Worm (Caenorhabditis elegans): ENCODE data around the gene srbc-68.
"Not testable (repeated sequence)": the region's sequence is repeated elsewhere in the genome, so short reads cannot be mapped to it uniquely, and the experiment has no call there.

The srbc-68 gene

DNA sequence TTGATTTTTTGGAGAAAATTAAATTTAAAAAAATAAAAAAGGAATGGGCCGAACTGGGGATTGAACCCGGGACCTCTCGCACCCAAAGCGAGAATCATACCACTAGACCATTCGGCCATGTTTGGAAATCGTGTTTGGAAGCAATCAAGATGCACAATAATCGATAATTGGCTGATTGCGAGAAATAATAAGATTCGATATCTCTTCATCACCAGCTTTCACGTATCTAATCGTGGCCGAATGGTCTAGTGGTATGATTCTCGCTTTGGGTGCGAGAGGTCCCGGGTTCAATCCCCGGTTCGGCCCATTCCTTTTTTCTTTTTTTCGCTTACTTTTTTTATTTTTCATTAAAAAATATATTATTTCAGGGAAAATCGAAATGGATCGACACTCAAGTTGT is 35.7 kb upstream of the srbc-68 start:
- no peak for TF ChIP-seq ref-1 (GFP tag; conservative IDR thresholded peaks at IDR 0.05)
- TF ChIP-seq T22C8.4 (GFP tag; IDR thresholded peaks at IDR 0.05): peak; percentile 45

- TF ChIP-seq flt-1 (GFP tag; IDR thresholded peaks at IDR 0.05): no peak
- no peak for TF ChIP-seq klf-2 (GFP tag; conservative IDR thresholded peaks at IDR 0.05)
- no peak for TF ChIP-seq T22C8.4 (GFP tag; IDR thresholded peaks at IDR 0.05)
- TF ChIP-seq ztf-29 (GFP tag; IDR thresholded peaks at IDR 0.05): no peak
- no peak for TF ChIP-seq tab-1 (GFP tag; IDR thresholded peaks at IDR 0.05)
- TF ChIP-seq med-1 (GFP tag; optimal IDR thresholded peaks at IDR 0.05; ENCODE audit: insufficient read depth): no peak
- no peak for TF ChIP-seq ztf-23 (GFP tag; IDR thresholded peaks at IDR 0.05)
- TF ChIP-seq cog-1 (tag; optimal IDR thresholded peaks at IDR 0.05): no peak
Observed at ce11 chrV:3581643-3582042, 35.2 kb upstream of the srbc-68 start.

- TF ChIP-seq T22C8.4 (GFP tag; IDR thresholded peaks at IDR 0.05): no peak
Observed at ce11 chrV:3581034-3581433, 34.6 kb upstream of the srbc-68 start.

ce11 chrV:3580385-3580784 is 34.0 kb upstream of the srbc-68 start:
- TF ChIP-seq ref-1 (GFP tag; conservative IDR thresholded peaks at IDR 0.05) (no peak), flt-1 (GFP tag; IDR thresholded peaks at IDR 0.05) (no peak), ztf-29 (GFP tag; IDR thresholded peaks at IDR 0.05) (no peak), tab-1 (GFP tag; IDR thresholded peaks at IDR 0.05) (no peak), T22C8.4 (GFP tag; IDR thresholded peaks at IDR 0.05) (no peak), klf-2 (GFP tag; conservative IDR thresholded peaks at IDR 0.05) (no peak), ztf-23 (GFP tag; IDR thresholded peaks at IDR 0.05) (no peak), cog-1 (tag; optimal IDR thresholded peaks at IDR 0.05) (no peak), med-1 (GFP tag; optimal IDR thresholded peaks at IDR 0.05; ENCODE audit: insufficient read depth) (no peak)

DNA sequence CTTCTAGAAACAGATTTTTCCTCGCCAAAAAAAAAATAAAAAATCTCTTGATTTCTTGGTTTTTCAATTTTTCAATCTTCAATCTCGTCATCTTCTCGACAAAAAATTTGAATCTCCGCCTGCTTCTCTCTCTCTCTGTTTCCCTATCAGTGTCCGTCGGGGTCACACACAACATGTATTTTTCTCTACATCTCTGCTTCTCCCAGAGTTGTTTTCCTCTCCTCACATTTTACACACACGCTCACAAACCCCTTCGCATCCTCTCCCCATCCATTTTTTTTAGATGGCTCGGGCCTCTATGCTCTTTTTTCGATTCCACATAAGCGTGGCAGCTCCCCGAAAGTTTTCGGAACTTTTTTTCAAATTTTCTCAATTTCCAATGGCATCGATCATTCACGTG is 33.4 kb upstream of the srbc-68 start:
- TF ChIP-seq T22C8.4 (GFP tag; IDR thresholded peaks at IDR 0.05): no peak
- TF ChIP-seq cog-1 (tag; optimal IDR thresholded peaks at IDR 0.05): no peak
- no peak for TF ChIP-seq ref-1 (GFP tag; conservative IDR thresholded peaks at IDR 0.05)
- TF ChIP-seq klf-2 (GFP tag; conservative IDR thresholded peaks at IDR 0.05): no peak
- no peak for TF ChIP-seq med-1 (GFP tag; optimal IDR thresholded peaks at IDR 0.05; ENCODE audit: insufficient read depth)
- TF ChIP-seq flt-1 (GFP tag; IDR thresholded peaks at IDR 0.05): no peak
- no peak for TF ChIP-seq ztf-29 (GFP tag; IDR thresholded peaks at IDR 0.05)
- TF ChIP-seq tab-1 (GFP tag; IDR thresholded peaks at IDR 0.05): no peak
- TF ChIP-seq ztf-23 (GFP tag; IDR thresholded peaks at IDR 0.05): no peak

ce11 chrV:3579248-3579647 is 32.8 kb upstream of the srbc-68 start:
- TF ChIP-seq klf-2 (GFP tag; conservative IDR thresholded peaks at IDR 0.05): no peak
- TF ChIP-seq T22C8.4 (GFP tag; IDR thresholded peaks at IDR 0.05): no peak

DNA sequence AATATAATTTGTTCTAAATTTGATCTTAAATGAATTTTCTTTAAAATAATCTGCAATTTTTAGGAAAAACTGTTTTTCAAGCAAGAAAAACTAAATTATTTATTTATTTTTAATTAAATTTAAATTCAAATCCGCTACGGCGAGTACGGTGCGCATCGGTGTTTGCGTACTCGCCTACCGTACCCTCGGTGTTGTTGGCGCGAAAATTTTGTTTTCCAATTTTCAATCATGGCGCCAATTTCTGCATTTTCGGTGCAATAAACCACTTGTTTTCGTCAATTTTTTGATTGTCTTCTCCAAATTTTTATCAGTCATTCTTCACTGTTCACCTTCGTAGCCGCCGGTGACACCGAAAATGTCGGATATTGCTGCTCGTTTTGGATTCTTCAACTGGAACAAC is 32.4 kb upstream of the srbc-68 start, which contains the start of gene pygl-1:
pygl-1 (plus strand) TSS at position 211 of the 400 bp plus-strand sequence.
- TF ChIP-seq ztf-23 (GFP tag; IDR thresholded peaks at IDR 0.05) (no peak), med-1 (GFP tag; optimal IDR thresholded peaks at IDR 0.05; ENCODE audit: insufficient read depth) (no peak), cog-1 (tag; optimal IDR thresholded peaks at IDR 0.05) (no peak), tab-1 (GFP tag; IDR thresholded peaks at IDR 0.05) (no peak), T22C8.4 (GFP tag; IDR thresholded peaks at IDR 0.05) (no peak), ztf-29 (GFP tag; IDR thresholded peaks at IDR 0.05) (no peak), klf-2 (GFP tag; conservative IDR thresholded peaks at IDR 0.05) (no peak), flt-1 (GFP tag; IDR thresholded peaks at IDR 0.05) (no peak), ref-1 (GFP tag; conservative IDR thresholded peaks at IDR 0.05) (no peak)

DNA sequence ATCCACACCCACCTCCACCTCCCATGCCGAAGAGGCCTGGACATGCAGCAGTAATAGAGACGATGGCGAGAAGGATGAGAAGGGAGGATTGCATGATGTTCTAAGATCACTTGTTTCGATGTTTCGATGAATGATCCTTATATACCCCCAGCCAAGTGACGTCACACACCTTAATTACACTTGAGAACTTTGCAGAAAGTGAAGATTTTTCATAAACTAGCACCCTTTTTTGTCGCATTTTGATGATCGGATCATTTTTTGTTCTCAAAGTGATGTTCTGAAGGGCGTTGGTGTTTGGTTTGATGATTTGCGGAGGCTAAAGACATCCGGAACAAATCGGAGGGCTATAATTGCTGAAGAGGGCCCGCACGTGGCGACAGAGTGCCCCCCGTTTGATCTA is 29.3 kb upstream of the srbc-68 start, which contains the start of gene grl-27:
grl-27 (minus strand) TSS at position 101 of the 400 bp plus-strand sequence.
- TF ChIP-seq klf-2 (GFP tag; conservative IDR thresholded peaks at IDR 0.05): no peak
- TF ChIP-seq ztf-29 (GFP tag; IDR thresholded peaks at IDR 0.05): no peak
- TF ChIP-seq med-1 (GFP tag; optimal IDR thresholded peaks at IDR 0.05; ENCODE audit: insufficient read depth): no peak
- TF ChIP-seq cog-1 (tag; optimal IDR thresholded peaks at IDR 0.05): no peak
- TF ChIP-seq T22C8.4 (GFP tag; IDR thresholded peaks at IDR 0.05): no peak

DNA sequence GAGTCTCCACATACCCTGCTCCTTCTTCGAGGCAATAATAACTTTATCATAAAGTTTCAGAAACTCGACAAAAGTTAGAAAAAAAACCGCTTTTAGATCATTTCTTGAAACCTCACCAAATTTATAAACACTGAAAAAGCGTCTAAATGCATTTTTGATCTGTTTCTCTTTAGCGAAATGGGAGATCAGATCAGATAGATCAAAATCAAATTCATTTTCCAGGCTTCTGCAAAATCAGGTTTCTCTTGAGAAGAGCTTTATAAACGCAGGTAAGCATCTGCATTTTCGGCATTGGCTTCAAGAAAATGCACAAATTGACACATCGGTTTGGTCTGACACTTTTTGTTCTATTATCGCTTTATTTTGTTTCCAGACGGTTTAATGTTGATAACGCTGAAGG is 26.0 kb upstream of the srbc-68 start, which contains the start of gene F40C5.1:
F40C5.1 (plus strand) TSS at position 301 of the 400 bp plus-strand sequence.
- TF ChIP-seq cog-1 (tag; optimal IDR thresholded peaks at IDR 0.05); flt-1 (GFP tag; IDR thresholded peaks at IDR 0.05); klf-2 (GFP tag; conservative IDR thresholded peaks at IDR 0.05): not testable (repeated sequence)

DNA sequence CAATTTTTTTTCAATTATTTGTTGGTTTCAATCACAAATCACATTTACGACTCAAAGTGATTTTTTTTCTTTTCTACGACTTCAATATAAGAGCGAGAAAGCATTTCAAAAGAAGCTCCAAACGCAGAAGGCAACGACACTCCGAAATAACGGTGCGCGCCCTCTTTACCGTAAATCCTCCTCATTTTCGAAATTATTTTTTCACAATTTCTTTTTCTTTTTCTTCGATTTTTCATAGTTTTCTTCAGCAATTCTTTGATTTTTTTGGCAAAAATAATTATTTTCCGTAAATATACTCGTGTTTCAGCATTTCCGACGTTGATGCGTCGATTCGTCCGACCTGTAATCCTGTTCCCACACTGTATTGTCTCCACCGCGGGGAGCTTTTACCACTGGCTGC is 24.3 kb upstream of the srbc-68 start, which contains the start of gene F40C5.2:
F40C5.2 (plus strand) TSS at position 301 of the 400 bp plus-strand sequence.
- TF ChIP-seq cog-1 (tag; optimal IDR thresholded peaks at IDR 0.05); ref-1 (GFP tag; conservative IDR thresholded peaks at IDR 0.05); ztf-23 (GFP tag; IDR thresholded peaks at IDR 0.05): not testable (repeated sequence)

DNA sequence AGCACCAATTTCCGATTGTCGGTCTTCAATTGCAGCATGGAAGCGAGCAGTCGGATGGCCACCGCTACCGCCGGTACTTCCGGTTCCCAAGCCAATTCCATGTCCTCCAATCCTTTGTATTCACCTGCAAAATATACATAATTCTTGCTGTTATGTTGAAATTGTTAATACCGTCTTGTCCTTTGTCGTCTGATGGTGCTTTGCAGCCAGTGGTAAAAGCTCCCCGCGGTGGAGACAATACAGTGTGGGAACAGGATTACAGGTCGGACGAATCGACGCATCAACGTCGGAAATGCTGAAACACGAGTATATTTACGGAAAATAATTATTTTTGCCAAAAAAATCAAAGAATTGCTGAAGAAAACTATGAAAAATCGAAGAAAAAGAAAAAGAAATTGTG is 17.9 kb upstream of the srbc-68 start, which contains the start of gene T24A6.17:
T24A6.17 (minus strand) TSS at position 101 of the 400 bp plus-strand sequence.
- TF ChIP-seq ref-1 (GFP tag; conservative IDR thresholded peaks at IDR 0.05); flt-1 (GFP tag; IDR thresholded peaks at IDR 0.05); ztf-29 (GFP tag; IDR thresholded peaks at IDR 0.05): not testable (repeated sequence)

Data from whole organism, midembryonic.